Fruit fly (Drosophila melanogaster) whole organism, wandering third instar larva: ENCODE measurements around the gene CG9672.

Source experiments
- Dfd ChIP-seq: fragments of >200 bp; optimal IDR thresholded peaks from 2 replicates; lab custom pipeline; 2017; ENCODE audit warnings: missing biosample characterization, missing genetic modification characterization
- GATAd ChIP-seq: sonication (Bioruptor generic); optimal IDR thresholded peaks from 2 replicates; lab custom pipeline; 2016; ENCODE audit warnings: missing biosample characterization, missing genetic modification characterization
- Hr78 ChIP-seq: fragments of >200 bp; optimal IDR thresholded peaks from 2 replicates; lab custom pipeline; 2017; ENCODE audit warnings: missing biosample characterization, missing genetic modification characterization
- Myc ChIP-seq: fragments of >200 bp; optimal IDR thresholded peaks from 2 replicates; lab custom pipeline; 2017
- Sp1 ChIP-seq: fragments of 200-800 bp; sonication (Bioruptor generic); optimal IDR thresholded peaks from 3 replicates; lab custom pipeline; 2019; ENCODE audit warnings: missing biosample characterization, mild to moderate bottlenecking, missing genetic modification characterization, moderate library complexity
- Vsx2 ChIP-seq: fragments of 200-300, 225-300 bp; sonication (Bioruptor generic); optimal IDR thresholded peaks from 2 replicates; lab custom pipeline; 2018; ENCODE audit warnings: missing biosample characterization, missing genetic modification characterization; ENCODE audit not compliant: partially characterized antibody
- dsf ChIP-seq: sonication (Bioruptor generic); optimal IDR thresholded peaks from 2 replicates; lab custom pipeline; 2016; ENCODE audit warnings: missing biosample characterization, missing genetic modification characterization, borderline replicate concordance
- jim ChIP-seq: fragments of 175-275, 200-325 bp; sonication (Bioruptor generic); optimal IDR thresholded peaks from 2 replicates; lab custom pipeline; 2016; ENCODE audit warnings: missing biosample characterization, mild to moderate bottlenecking, missing genetic modification characterization
- lola ChIP-seq: fragments of >200 bp; optimal IDR thresholded peaks from 2 replicates; lab custom pipeline; 2017; ENCODE audit warnings: missing biosample characterization, missing genetic modification characterization
- psq ChIP-seq: fragments of 200-800 bp; sonication (Bioruptor generic); optimal IDR thresholded peaks from 3 replicates; lab custom pipeline; 2017; ENCODE audit warnings: missing biosample characterization, mild to moderate bottlenecking, missing genetic modification characterization, moderate library complexity

DNA sequence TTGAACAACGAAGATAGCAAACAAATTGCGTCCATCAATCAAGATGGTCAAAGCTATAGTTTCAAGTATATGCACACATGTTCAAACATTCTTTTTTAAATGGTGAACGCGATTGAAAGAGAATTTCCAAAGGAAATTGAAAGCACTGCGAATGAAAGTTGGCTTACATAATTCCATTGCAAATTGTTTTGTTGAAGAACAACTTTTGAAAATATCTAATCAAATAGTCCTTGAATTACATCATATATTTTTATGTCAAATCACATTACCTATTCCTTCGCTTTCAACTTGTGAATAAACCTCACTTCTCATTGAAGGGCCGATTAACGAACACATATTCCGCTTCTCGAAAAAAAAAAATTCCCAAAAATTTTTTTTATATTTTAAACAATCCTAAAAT, 33.9 kb upstream of the CG9672 start, which contains the start of gene CG32568:
- TF ChIP-seq dsf (GFP tag; lab: Kevin White, UChicago) (no peak), jim (GFP tag; lab: Kevin White, UChicago) (no peak), Sp1 (GFP tag; lab: Kevin White, UChicago) (no peak), Dfd (no peak), psq (GFP tag; lab: Kevin White, UChicago) (no peak), GATAd (GFP tag; lab: Kevin White, UChicago) (no peak), Vsx2 (GFP tag; lab: Kevin White, UChicago) (no peak), Hr78 (no peak), Myc (no peak), lola (GFP tag; lab: Kevin White, UChicago) (no peak)
